Worm (Caenorhabditis elegans) whole organism, early embryonic: ENCODE data around the gene F58F12.12.

Source experiments
- ama-1 ChIP-seq: fragments of 150-350 bp; optimal IDR thresholded peaks from 2 replicates; lab custom pipeline; 2014
- ets-7 ChIP-seq: sonication (generic microtip); optimal IDR thresholded peaks from 2 replicates; lab custom pipeline; 2016; ENCODE audit warnings: missing genotype, missing genetic modification characterization, missing compliant biosample characterization
- flt-1 ChIP-seq: fragments of 200-800 bp; sonication (Bioruptor generic); IDR thresholded peaks from 2 replicates; pipeline ENCODE4 v1.3.6; 2022; ENCODE audit warnings: missing genetic modification characterization, missing compliant biosample characterization
- hmbx-1 ChIP-seq: sonication (generic microtip); optimal IDR thresholded peaks from 2 replicates; lab custom pipeline; 2016; ENCODE audit warnings: mild to moderate bottlenecking, missing genetic modification characterization, missing compliant biosample characterization
- hmg-4 ChIP-seq: fragments of 200-800 bp; sonication (Bioruptor generic); optimal IDR thresholded peaks from 2 replicates; lab custom pipeline; 2018; ENCODE audit warnings: mild to moderate bottlenecking, missing genetic modification characterization, missing compliant biosample characterization
- pes-1 ChIP-seq: fragments of 200-800 bp; sonication (Bioruptor generic); IDR thresholded peaks from 2 replicates; pipeline ENCODE4 v1.3.6; 2022; ENCODE audit warnings: missing genetic modification reagents, missing genetic modification characterization, missing compliant biosample characterization
- scrt-1 ChIP-seq: fragments of 200-800 bp; sonication (Bioruptor generic); IDR thresholded peaks from 2 replicates; pipeline ENCODE4 v1.3.6; 2022; ENCODE audit warnings: missing genetic modification characterization, missing compliant biosample characterization
- sea-1 ChIP-seq: fragments of 200-800 bp; sonication (Bioruptor generic); conservative IDR thresholded peaks from 2 replicates; pipeline ENCODE4 v1.3.6; 2022; ENCODE audit warnings: missing genetic modification characterization, missing compliant biosample characterization

DNA sequence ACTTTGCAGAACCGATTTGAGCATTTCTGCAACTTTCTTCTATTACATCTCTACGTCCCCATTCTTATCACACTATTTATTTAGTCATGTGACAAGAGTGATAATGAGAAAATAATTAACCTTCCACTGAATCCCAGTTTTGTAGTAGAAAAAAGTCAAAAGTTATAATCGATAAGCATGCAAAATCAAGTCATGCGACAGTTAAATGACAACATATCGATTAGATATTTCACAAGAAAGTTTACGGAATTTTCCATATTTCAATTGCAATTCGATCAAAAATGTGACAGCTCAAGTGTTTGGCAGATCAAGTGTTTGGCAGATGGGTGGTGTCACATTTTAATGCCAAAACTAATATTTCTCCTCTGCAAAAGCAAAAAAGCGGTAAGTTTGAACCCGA is 6.3 kb upstream of the F58F12.12 start:
- no peak for TF ChIP-seq ama-1 (lab: Kevin White, UChicago)
- TF ChIP-seq sea-1 (GFP tag; lab: Robert Waterston, UW): no peak
- no peak for TF ChIP-seq ets-7 (tag; lab: Kevin White, UChicago)
- TF ChIP-seq flt-1 (GFP tag; lab: Robert Waterston, UW): no peak
- TF ChIP-seq scrt-1 (GFP tag; lab: Robert Waterston, UW): no peak
- TF ChIP-seq pes-1: no peak
- TF ChIP-seq hmbx-1 (tag; lab: Kevin White, UChicago): no peak
- no peak for TF ChIP-seq hmg-4 (GFP tag; lab: Kevin White, UChicago)
